Worm (Caenorhabditis elegans): ENCODE results near the gene Y57G11C.43.

- TF ChIP-seq jun-1 (tag; optimal IDR thresholded peaks at IDR 0.05) (no peak), ama-1 (optimal IDR thresholded peaks at IDR 0.05) (no peak), ztf-11 (tag; optimal IDR thresholded peaks at IDR 0.05) (no peak)
Measured at ce11 chrIV:14786374-14787136, 17.3 kb downstream of the Y57G11C.43 start, which contains the start of gene melo-1.

All from whole organism, L1 larva.